Worm (Caenorhabditis elegans) whole organism, mixed stage, embryonic: ENCODE results near the gene gld-3.

Experiments
- blmp-1 ChIP-seq: fragments of 150-350 bp; optimal IDR thresholded peaks from 2 replicates; lab custom pipeline; 2014; ENCODE audit warnings: missing biosample characterization, missing genetic modification characterization
- ceh-83 ChIP-seq: fragments of 200-800 bp; sonication (Bioruptor generic); optimal IDR thresholded peaks from 2 replicates; lab custom pipeline; 2018; ENCODE audit warnings: mild to moderate bottlenecking, missing genetic modification characterization, missing compliant biosample characterization
- cnd-1 ChIP-seq: fragments of 200-800 bp; sonication (Bioruptor generic); optimal IDR thresholded peaks from 2 replicates; lab custom pipeline; 2018; ENCODE audit warnings: mild to moderate bottlenecking, missing genetic modification characterization, missing compliant biosample characterization
- ham-2 ChIP-seq: fragments of 200-800 bp; sonication (Bioruptor generic); optimal IDR thresholded peaks from 2 replicates; lab custom pipeline; 2018; ENCODE audit warnings: mild to moderate bottlenecking, missing genetic modification characterization, missing compliant biosample characterization
- lin-13 ChIP-seq: fragments of 150-350 bp; optimal IDR thresholded peaks from 2 replicates; lab custom pipeline; 2014; ENCODE audit warnings: missing biosample characterization, missing genetic modification characterization
- mep-1 ChIP-seq: fragments of 150-350 bp; optimal IDR thresholded peaks from 2 replicates; lab custom pipeline; 2017; ENCODE audit warnings: missing biosample characterization, missing genetic modification reagents, missing genetic modification characterization, inconsistent platforms
- nhr-12 ChIP-seq: fragments of 150-350 bp; optimal IDR thresholded peaks from 2 replicates; lab custom pipeline; 2014; ENCODE audit warnings: missing biosample characterization, missing genetic modification characterization
- nhr-237 ChIP-seq: fragments of 150-350 bp; optimal IDR thresholded peaks from 2 replicates; lab custom pipeline; 2014; ENCODE audit warnings: missing biosample characterization, missing genetic modification characterization
- nhr-28 ChIP-seq: fragments of 150-350 bp; optimal IDR thresholded peaks from 2 replicates; lab custom pipeline; 2014; ENCODE audit warnings: missing biosample characterization, missing genetic modification characterization
- nhr-76 ChIP-seq: sonication (generic microtip); optimal IDR thresholded peaks from 2 replicates; lab custom pipeline; 2017; ENCODE audit warnings: missing biosample characterization, missing genetic modification characterization
- pha-4 ChIP-seq: fragments of 150-350 bp; optimal IDR thresholded peaks from 2 replicates; lab custom pipeline; 2018; ENCODE audit warnings: missing biosample characterization, missing genetic modification reagents, missing genetic modification characterization
- snpc-4 ChIP-seq: fragments of 150-350 bp; optimal IDR thresholded peaks from 2 replicates; lab custom pipeline; 2014; ENCODE audit warnings: missing biosample characterization, missing genetic modification characterization
- unc-39 ChIP-seq: fragments of 150-350 bp; optimal IDR thresholded peaks from 2 replicates; lab custom pipeline; 2014; ENCODE audit warnings: missing biosample characterization, missing genetic modification characterization
- ztf-11 ChIP-seq: fragments of 150-350 bp; optimal IDR thresholded peaks from 2 replicates; lab custom pipeline; 2014; ENCODE audit warnings: missing biosample characterization, missing genetic modification characterization

- TF ChIP-seq unc-39 (no peak), ztf-11 (tag; lab: Kevin White, UChicago) (no peak), nhr-28 (no peak), pha-4 (tag; lab: Kevin White, UChicago) (no peak), cnd-1 (tag; lab: Kevin White, UChicago) (no peak), nhr-12 (tag; lab: Kevin White, UChicago) (no peak), blmp-1 (tag; lab: Kevin White, UChicago) (no peak), ceh-83 (GFP tag; lab: Kevin White, UChicago) (no peak), nhr-76 (tag; lab: Kevin White, UChicago) (no peak), mep-1 (tag; lab: Kevin White, UChicago) (no peak), nhr-237 (tag; lab: Kevin White, UChicago) (no peak), lin-13 (tag; lab: Kevin White, UChicago) (no peak), snpc-4 (tag; lab: Kevin White, UChicago) (no peak), ham-2 (GFP tag; lab: Kevin White, UChicago) (no peak)
Observed at ce11 chrII:7093339-7093821, 39.1 kb upstream of the gld-3 start, which contains the start of gene T02G5.3.
